Worm (Caenorhabditis elegans) whole organism, early embryonic: ENCODE results near the gene Y4C6B.1.
"Not testable (repeated sequence)": the region's sequence is repeated elsewhere in the genome, so short reads cannot be mapped to it uniquely, and the experiment has no call there.

Experiments
- B0310.2 ChIP-seq: sonication (generic microtip); optimal IDR thresholded peaks from 2 replicates; lab custom pipeline; 2016; ENCODE audit warnings: mild to moderate bottlenecking, missing genetic modification characterization, missing compliant biosample characterization
- F13C5.2 ChIP-seq: sonication (generic microtip); optimal IDR thresholded peaks from 2 replicates; lab custom pipeline; 2017; ENCODE audit warnings: mild to moderate bottlenecking, missing genetic modification characterization, inconsistent platforms, missing compliant biosample characterization
- aly-1 ChIP-seq: sonication (generic microtip); optimal IDR thresholded peaks from 2 replicates; lab custom pipeline; 2016; ENCODE audit warnings: missing genetic modification characterization, missing compliant biosample characterization
- ama-1 ChIP-seq: fragments of 150-350 bp; optimal IDR thresholded peaks from 2 replicates; lab custom pipeline; 2014
- ceh-13 ChIP-seq: fragments of 200-800 bp; sonication (Bioruptor generic); optimal IDR thresholded peaks from 2 replicates; lab custom pipeline; 2018; ENCODE audit warnings: mild to moderate bottlenecking, missing genetic modification characterization, missing compliant biosample characterization
- ceh-36 ChIP-seq: sonication (generic microtip); optimal IDR thresholded peaks from 2 replicates; lab custom pipeline; 2016; ENCODE audit warnings: missing genetic modification characterization, inconsistent platforms, missing compliant biosample characterization
- ets-7 ChIP-seq: sonication (generic microtip); optimal IDR thresholded peaks from 2 replicates; lab custom pipeline; 2016; ENCODE audit warnings: missing genotype, missing genetic modification characterization, missing compliant biosample characterization
- flt-1 ChIP-seq: fragments of 200-800 bp; sonication (Bioruptor generic); IDR thresholded peaks from 2 replicates; pipeline ENCODE4 v1.3.6; 2022; ENCODE audit warnings: missing genetic modification characterization, missing compliant biosample characterization
- hmbx-1 ChIP-seq: sonication (generic microtip); optimal IDR thresholded peaks from 2 replicates; lab custom pipeline; 2016; ENCODE audit warnings: mild to moderate bottlenecking, missing genetic modification characterization, missing compliant biosample characterization
- hmg-4 ChIP-seq: fragments of 200-800 bp; sonication (Bioruptor generic); optimal IDR thresholded peaks from 2 replicates; lab custom pipeline; 2018; ENCODE audit warnings: mild to moderate bottlenecking, missing genetic modification characterization, missing compliant biosample characterization
- hnd-1 ChIP-seq: sonication (generic microtip); optimal IDR thresholded peaks from 2 replicates; lab custom pipeline; 2016; ENCODE audit warnings: missing genetic modification characterization, missing compliant biosample characterization
- pes-1 ChIP-seq: fragments of 200-800 bp; sonication (Bioruptor generic); IDR thresholded peaks from 2 replicates; pipeline ENCODE4 v1.3.6; 2022; ENCODE audit warnings: missing genetic modification reagents, missing genetic modification characterization, missing compliant biosample characterization
- scrt-1 ChIP-seq: fragments of 200-800 bp; sonication (Bioruptor generic); IDR thresholded peaks from 2 replicates; pipeline ENCODE4 v1.3.6; 2022; ENCODE audit warnings: missing genetic modification characterization, missing compliant biosample characterization
- sea-1 ChIP-seq: fragments of 200-800 bp; sonication (Bioruptor generic); conservative IDR thresholded peaks from 2 replicates; pipeline ENCODE4 v1.3.6; 2022; ENCODE audit warnings: missing genetic modification characterization, missing compliant biosample characterization
- tbx-11 ChIP-seq: fragments of 200-800 bp; sonication (Bioruptor generic); IDR thresholded peaks from 2 replicates; pipeline ENCODE4 v1.3.6; 2022; ENCODE audit warnings: missing genetic modification characterization, missing compliant biosample characterization
- tbx-37 ChIP-seq: fragments of 200-800 bp; sonication (Bioruptor generic); conservative IDR thresholded peaks from 2 replicates; pipeline ENCODE4 v1.3.6; 2022; ENCODE audit warnings: missing genetic modification reagents, missing genetic modification characterization, missing compliant biosample characterization
- tra-4 ChIP-seq: sonication (generic microtip); optimal IDR thresholded peaks from 2 replicates; lab custom pipeline; 2017; ENCODE audit warnings: missing genetic modification characterization, missing compliant biosample characterization

The Y4C6B.1 gene

DNA sequence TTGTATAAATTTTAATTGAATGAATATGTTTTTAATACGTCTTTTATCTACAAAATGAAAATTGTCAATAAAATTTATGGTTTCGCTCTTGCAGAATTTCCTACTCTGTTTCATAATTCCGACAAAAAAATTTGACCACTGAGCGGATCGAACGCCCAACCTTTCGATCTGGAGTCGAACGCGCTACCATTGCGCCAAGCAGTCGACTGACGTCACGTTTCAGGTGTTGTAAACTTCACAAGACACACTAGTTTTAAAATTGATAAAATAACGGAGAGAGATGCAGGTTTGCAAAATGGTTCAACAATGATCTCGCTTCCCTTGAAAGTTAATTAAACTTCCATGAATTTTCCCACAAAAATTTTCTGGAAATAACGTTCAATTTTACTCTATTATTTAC, 10.1 kb upstream of the Y4C6B.1 start:
- TF ChIP-seq scrt-1 (GFP tag; lab: Robert Waterston, UW), result no peak
- no peak for TF ChIP-seq hnd-1
- TF ChIP-seq pes-1, result no peak
- TF ChIP-seq tra-4 (tag; lab: Kevin White, UChicago), result no peak
- no peak for TF ChIP-seq hmbx-1 (tag; lab: Kevin White, UChicago)
- TF ChIP-seq ets-7 (tag; lab: Kevin White, UChicago), result no peak
- TF ChIP-seq F13C5.2 (tag; lab: Kevin White, UChicago), result no peak
- no peak for TF ChIP-seq ceh-36 (tag; lab: Kevin White, UChicago)
- no peak for TF ChIP-seq flt-1 (GFP tag; lab: Robert Waterston, UW)
- no peak for TF ChIP-seq tbx-11 (GFP tag; lab: Robert Waterston, UW)

DNA sequence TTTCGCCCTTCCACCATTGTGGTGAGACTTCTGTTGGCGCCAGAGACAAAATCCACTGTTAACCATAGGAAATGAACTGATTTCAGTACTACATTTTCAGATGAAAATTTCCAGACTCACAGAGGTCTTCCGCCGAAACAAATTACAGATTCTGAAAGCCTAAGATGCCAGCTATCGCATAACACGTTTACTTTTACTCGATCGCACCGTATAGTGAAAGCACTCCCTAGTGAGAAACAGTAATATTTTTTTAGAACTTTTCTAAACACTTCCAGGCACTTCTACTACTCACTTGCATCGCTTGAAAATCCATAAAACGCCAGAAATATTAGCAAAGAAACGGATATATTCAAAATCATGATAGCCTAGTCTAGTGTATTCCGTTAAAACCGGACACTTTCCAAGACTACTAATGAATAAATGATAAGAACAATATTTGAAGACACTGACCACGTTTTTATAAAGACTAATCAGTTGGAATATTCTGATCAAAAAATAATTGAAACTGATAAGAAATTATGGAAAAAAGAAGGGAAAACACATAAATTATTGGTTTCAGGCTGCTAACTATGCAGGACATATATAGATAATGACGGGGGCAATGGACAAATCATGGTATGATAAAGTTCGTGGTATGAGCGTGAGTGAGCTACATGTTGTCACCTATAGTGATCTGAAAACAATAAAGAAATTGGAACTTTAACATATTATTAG, 3.7 kb upstream of the Y4C6B.1 start, which contains the start of gene gba-4:
TSS of gene gba-4 (minus strand) at position 418 of the 714 bp plus-strand sequence.
- not testable (repeated sequence) for TF ChIP-seq B0310.2; sea-1 (GFP tag; lab: Robert Waterston, UW); aly-1 (tag; lab: Kevin White, UChicago)

- TF ChIP-seq sea-1 (GFP tag; lab: Robert Waterston, UW) (no peak), tbx-11 (GFP tag; lab: Robert Waterston, UW) (no peak), ets-7 (tag; lab: Kevin White, UChicago) (no peak), flt-1 (GFP tag; lab: Robert Waterston, UW) (no peak), ceh-36 (tag; lab: Kevin White, UChicago) (no peak), B0310.2 (no peak), hmg-4 (no peak), ceh-13 (GFP tag; lab: Kevin White, UChicago) (no peak), tbx-37 (no peak), F13C5.2 (tag; lab: Kevin White, UChicago) (no peak), scrt-1 (GFP tag; lab: Robert Waterston, UW) (no peak), aly-1 (tag; lab: Kevin White, UChicago) (no peak), hnd-1 (no peak), tra-4 (tag; lab: Kevin White, UChicago) (no peak), pes-1 (no peak), hmbx-1 (tag; lab: Kevin White, UChicago) (no peak), ama-1 (lab: Kevin White, UChicago) (no peak)
Observed at ce11 chrIV:5353364-5353763, 924 bp upstream of the Y4C6B.1 start, which contains the start of gene Y4C6B.7. TSS of gene Y4C6B.7 (minus strand) at chrIV:5353464.

- TF ChIP-seq tbx-11 (GFP tag; lab: Robert Waterston, UW) (no peak), hmg-4 (no peak), tbx-37 (no peak), hmbx-1 (tag; lab: Kevin White, UChicago) (no peak), sea-1 (GFP tag; lab: Robert Waterston, UW) (no peak), ama-1 (lab: Kevin White, UChicago) (no peak), ceh-36 (tag; lab: Kevin White, UChicago) (no peak), flt-1 (GFP tag; lab: Robert Waterston, UW) (no peak), F13C5.2 (tag; lab: Kevin White, UChicago) (no peak), scrt-1 (GFP tag; lab: Robert Waterston, UW) (no peak), aly-1 (tag; lab: Kevin White, UChicago) (no peak), B0310.2 (no peak), ceh-13 (GFP tag; lab: Kevin White, UChicago) (no peak), ets-7 (tag; lab: Kevin White, UChicago) (no peak), hnd-1 (no peak), pes-1 (no peak), tra-4 (tag; lab: Kevin White, UChicago) (no peak)
Observed at ce11 chrIV:5354564-5354963, 276 bp downstream of the Y4C6B.1 start.

DNA sequence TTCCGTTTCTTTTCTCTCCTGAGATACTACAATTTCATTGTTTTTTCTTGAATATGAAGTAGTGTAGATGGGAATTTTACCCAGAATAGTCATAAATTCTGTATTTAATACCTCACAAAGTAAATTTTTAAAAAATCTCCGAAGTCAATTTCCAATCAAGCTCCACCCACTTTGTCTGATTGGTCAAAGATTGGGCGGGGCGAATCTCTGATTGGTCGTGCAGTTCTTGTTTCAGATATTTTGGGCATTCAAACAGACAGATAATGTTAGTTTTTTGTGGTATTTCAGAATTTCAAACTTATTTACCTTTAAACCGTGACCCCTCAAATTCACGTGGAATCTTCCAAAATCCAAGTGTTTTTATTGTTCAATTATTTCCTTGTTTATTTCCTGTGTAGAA, 6.2 kb downstream of the Y4C6B.1 start, which contains the start of gene F41H10.5:
TSS of gene F41H10.5 (plus strand) at position 375 of the 400 bp plus-strand sequence.
- TF ChIP-seq sea-1 (GFP tag; lab: Robert Waterston, UW) (no peak), flt-1 (GFP tag; lab: Robert Waterston, UW) (no peak), F13C5.2 (tag; lab: Kevin White, UChicago) (no peak), ets-7 (tag; lab: Kevin White, UChicago) (no peak), scrt-1 (GFP tag; lab: Robert Waterston, UW) (no peak), tra-4 (tag; lab: Kevin White, UChicago) (no peak), tbx-37 (no peak)

- no peak for TF ChIP-seq pes-1
- no peak for TF ChIP-seq hmg-4
- TF ChIP-seq ama-1 (lab: Kevin White, UChicago), result no peak
- TF ChIP-seq aly-1 (tag; lab: Kevin White, UChicago), result no peak
- no peak for TF ChIP-seq hnd-1
- TF ChIP-seq flt-1 (GFP tag; lab: Robert Waterston, UW), result no peak
- TF ChIP-seq scrt-1 (GFP tag; lab: Robert Waterston, UW), result no peak
Observed at ce11 chrIV:5364135-5364609, 9.9 kb downstream of the Y4C6B.1 start, which contains the start of the genes hda-6 and F41H10.4. TSS of gene hda-6 (minus strand) at chrIV:5364306. TSS of gene F41H10.4 (plus strand) at chrIV:5364559.

DNA sequence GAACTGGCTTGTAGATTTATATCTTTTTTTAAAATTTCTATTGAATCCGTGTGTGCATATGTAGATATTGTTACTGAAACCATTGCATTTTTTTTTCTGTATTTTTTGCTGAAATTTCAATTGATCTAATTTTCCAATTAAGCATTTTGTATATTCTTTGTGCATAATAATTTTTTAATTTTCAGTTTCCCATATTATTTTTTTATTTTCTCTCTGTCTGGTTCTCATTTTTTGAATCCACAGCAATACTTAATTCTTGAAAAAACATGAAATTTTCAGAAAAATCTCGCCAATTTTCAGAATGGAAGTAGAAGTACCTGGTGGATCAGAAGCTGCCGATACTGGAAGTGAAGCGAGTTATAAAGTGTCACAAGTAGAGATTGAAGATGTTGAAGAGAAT, 12.3 kb downstream of the Y4C6B.1 start, which contains the start of gene sand-1:
TSS of gene sand-1 (plus strand) at position 301 of the 400 bp plus-strand sequence.
- no peak for TF ChIP-seq ama-1 (lab: Kevin White, UChicago)
- no peak for TF ChIP-seq F13C5.2 (tag; lab: Kevin White, UChicago)
- no peak for TF ChIP-seq ceh-13 (GFP tag; lab: Kevin White, UChicago)
- no peak for TF ChIP-seq scrt-1 (GFP tag; lab: Robert Waterston, UW)
